Fruit fly (Drosophila melanogaster): Measurements from ENCODE around the gene CG43645.

The CG43645 gene

dm6 chr2L:17484174-17484573 is 1.4 kb upstream of the CG43645 start, which contains the start of the genes GCS2beta and CG5131:
GCS2beta (minus strand) TSS chr2L:17484307.
CG5131 (plus strand) TSS chr2L:17484501.
- TF ChIP-seq lola (GFP tag; optimal IDR thresholded peaks at IDR 0.05), result no peak
- TF ChIP-seq usp (GFP tag; optimal IDR thresholded peaks at IDR 0.05), result no peak
- peak; percentile 97 for TF ChIP-seq rgr (GFP tag; optimal IDR thresholded peaks at IDR 0.05)
- TF ChIP-seq HLH106 (tag; optimal IDR thresholded peaks at IDR 0.05), result peak; percentile 92
- peak; percentile 71 for TF ChIP-seq jim (GFP tag; optimal IDR thresholded peaks at IDR 0.05)
- TF ChIP-seq pan (optimal IDR thresholded peaks at IDR 0.05), result no peak
- TF ChIP-seq tai (GFP tag; optimal IDR thresholded peaks at IDR 0.05), result peak; percentile 97
- TF ChIP-seq Jra (GFP tag; optimal IDR thresholded peaks at IDR 0.05), result peak; percentile 87
- peak; percentile 93 for TF ChIP-seq fru (GFP tag; optimal IDR thresholded peaks at IDR 0.05)
- TF ChIP-seq GATAd (GFP tag; optimal IDR thresholded peaks at IDR 0.05), result peak; percentile 92
- TF ChIP-seq Rel (GFP tag; optimal IDR thresholded peaks at IDR 0.05), result no peak
- TF ChIP-seq Rel (tag; optimal IDR thresholded peaks at IDR 0.05), result peak; percentile 43
- TF ChIP-seq sv (GFP tag; optimal IDR thresholded peaks at IDR 0.05), result peak; percentile 92
- TF ChIP-seq woc (GFP tag; optimal IDR thresholded peaks at IDR 0.05), result peak; percentile 74
- peak; percentile 84 for TF ChIP-seq psq (GFP tag; optimal IDR thresholded peaks at IDR 0.05)
- TF ChIP-seq Mio (GFP tag; optimal IDR thresholded peaks at IDR 0.05), result peak; percentile 79
- TF ChIP-seq Hnf4 (GFP tag; optimal IDR thresholded peaks at IDR 0.05), result peak; percentile 96
- TF ChIP-seq Myc (optimal IDR thresholded peaks at IDR 0.05), result no peak
- peak; percentile 74 for TF ChIP-seq CG9705 (GFP tag; optimal IDR thresholded peaks at IDR 0.05)
- TF ChIP-seq foxo (GFP tag; optimal IDR thresholded peaks at IDR 0.05), result peak; percentile 70 to 98
- peak; percentile 92 for TF ChIP-seq OdsH (GFP tag; optimal IDR thresholded peaks at IDR 0.05)
- TF ChIP-seq h (GFP tag; optimal IDR thresholded peaks at IDR 0.05), result peak; percentile 95
- no peak for TF ChIP-seq Dfd (GFP tag; optimal IDR thresholded peaks at IDR 0.05)
- TF ChIP-seq Hr83 (GFP tag; optimal IDR thresholded peaks at IDR 0.05; ENCODE audit: poor library complexity, severe bottlenecking), result peak; percentile 89
- peak; percentile 96 for TF ChIP-seq ey (GFP tag; optimal IDR thresholded peaks at IDR 0.05)
- no peak for TF ChIP-seq brk (GFP tag; optimal IDR thresholded peaks at IDR 0.05)
- TF ChIP-seq CG32264 (GFP tag; optimal IDR thresholded peaks at IDR 0.05), result peak; percentile 82
- peak; percentile 81 for TF ChIP-seq dmrt93B (GFP tag; optimal IDR thresholded peaks at IDR 0.05)
- TF ChIP-seq br (GFP tag; optimal IDR thresholded peaks at IDR 0.05), result peak; percentile 94
- TF ChIP-seq Hr78 (GFP tag; optimal IDR thresholded peaks at IDR 0.05), result no peak
- TF ChIP-seq Vsx2 (GFP tag; optimal IDR thresholded peaks at IDR 0.05; ENCODE audit: partially characterized antibody), result no peak
- peak; percentile 72 for TF ChIP-seq sage (GFP tag; optimal IDR thresholded peaks at IDR 0.05)
- no peak for TF ChIP-seq N (GFP tag; optimal IDR thresholded peaks at IDR 0.05)
- no peak for TF ChIP-seq Dif (GFP tag; optimal IDR thresholded peaks at IDR 0.05; ENCODE audit: partially characterized antibody)
- TF ChIP-seq Sp1 (GFP tag; optimal IDR thresholded peaks at IDR 0.05), result peak; percentile 77
- TF ChIP-seq dsf (GFP tag; optimal IDR thresholded peaks at IDR 0.05; ENCODE audit: borderline replicate concordance), result peak; percentile 87

DNA sequence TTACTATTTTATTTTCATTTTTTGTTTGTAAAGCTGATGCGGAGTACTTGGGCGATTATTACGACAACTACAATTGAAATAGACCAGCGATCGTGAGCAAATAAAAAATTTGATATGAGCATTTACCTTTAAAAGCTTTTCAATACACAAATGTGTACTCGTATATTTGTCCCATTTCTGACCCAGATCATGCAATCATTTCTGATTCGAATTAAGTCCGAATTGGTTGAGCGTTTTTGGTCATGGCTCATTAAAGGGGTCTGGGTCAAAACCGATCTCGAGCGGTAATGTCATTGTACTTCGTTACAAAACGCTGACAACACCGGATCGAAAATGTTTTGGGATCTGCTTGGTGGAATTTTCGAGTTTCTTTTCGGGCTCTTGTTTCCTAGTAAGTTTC is 707 bp downstream of the CG43645 start, which contains the start of gene CG43220:
Gene CG43220, plus strand, starts transcription at position 301 of the 400 bp plus-strand sequence.
- TF ChIP-seq rgr (GFP tag; optimal IDR thresholded peaks at IDR 0.05) (no peak), Hr83 (GFP tag; optimal IDR thresholded peaks at IDR 0.05; ENCODE audit: poor library complexity, severe bottlenecking) (no peak), brk (GFP tag; optimal IDR thresholded peaks at IDR 0.05) (no peak), Dif (GFP tag; optimal IDR thresholded peaks at IDR 0.05; ENCODE audit: partially characterized antibody) (no peak), jim (GFP tag; optimal IDR thresholded peaks at IDR 0.05) (no peak)

- no peak for TF ChIP-seq HLH106 (tag; optimal IDR thresholded peaks at IDR 0.05)
- TF ChIP-seq Sp1 (GFP tag; optimal IDR thresholded peaks at IDR 0.05), result no peak
- TF ChIP-seq Vsx2 (GFP tag; optimal IDR thresholded peaks at IDR 0.05; ENCODE audit: partially characterized antibody), result no peak
- TF ChIP-seq Mio (GFP tag; optimal IDR thresholded peaks at IDR 0.05), result no peak
Measured at dm6 chr2L:17492680-17493079, 7.1 kb downstream of the CG43645 start.

- TF ChIP-seq Hnf4 (GFP tag; optimal IDR thresholded peaks at IDR 0.05), result no peak
- TF ChIP-seq N (GFP tag; optimal IDR thresholded peaks at IDR 0.05), result no peak
- TF ChIP-seq dmrt93B (GFP tag; optimal IDR thresholded peaks at IDR 0.05), result no peak
- no peak for TF ChIP-seq brk (GFP tag; optimal IDR thresholded peaks at IDR 0.05)
- no peak for TF ChIP-seq Sp1 (GFP tag; optimal IDR thresholded peaks at IDR 0.05)
- TF ChIP-seq jim (GFP tag; optimal IDR thresholded peaks at IDR 0.05), result no peak
- TF ChIP-seq lola (GFP tag; optimal IDR thresholded peaks at IDR 0.05), result no peak
- TF ChIP-seq HLH106 (tag; optimal IDR thresholded peaks at IDR 0.05), result no peak
- TF ChIP-seq dsf (GFP tag; optimal IDR thresholded peaks at IDR 0.05; ENCODE audit: borderline replicate concordance), result no peak
- no peak for TF ChIP-seq CG32264 (GFP tag; optimal IDR thresholded peaks at IDR 0.05)
- no peak for TF ChIP-seq Hr83 (GFP tag; optimal IDR thresholded peaks at IDR 0.05; ENCODE audit: poor library complexity, severe bottlenecking)
- no peak for TF ChIP-seq Dif (GFP tag; optimal IDR thresholded peaks at IDR 0.05; ENCODE audit: partially characterized antibody)
- no peak for TF ChIP-seq CrebA (GFP tag; optimal IDR thresholded peaks at IDR 0.05; ENCODE audit: borderline replicate concordance)
- no peak for TF ChIP-seq usp (GFP tag; optimal IDR thresholded peaks at IDR 0.05)
- TF ChIP-seq Jra (GFP tag; optimal IDR thresholded peaks at IDR 0.05), result no peak
- TF ChIP-seq fru (GFP tag; optimal IDR thresholded peaks at IDR 0.05), result no peak
- no peak for TF ChIP-seq rgr (GFP tag; optimal IDR thresholded peaks at IDR 0.05)
- TF ChIP-seq GATAd (GFP tag; optimal IDR thresholded peaks at IDR 0.05), result no peak
- TF ChIP-seq tai (GFP tag; optimal IDR thresholded peaks at IDR 0.05), result no peak
- TF ChIP-seq ey (GFP tag; optimal IDR thresholded peaks at IDR 0.05), result no peak
Measured at dm6 chr2L:17495759-17496158, 10.2 kb downstream of the CG43645 start.

Data from whole organism, wandering third instar larva.